Fruit fly (Drosophila melanogaster): Measurements from ENCODE around the gene Cpr78Cc.

The Cpr78Cc gene

dm6 chr3L:21259257-21259656 is 41.1 kb upstream of the Cpr78Cc start (continued):
- TF ChIP-seq Awh (GFP tag; IDR thresholded peaks at IDR 0.05) (0 out of 2 replicates have a peak, but pooled peaks have one; percentile 45), CG17359 (tag; optimal IDR thresholded peaks at IDR 0.05) (peak; percentile 43), wek (GFP tag; optimal IDR thresholded peaks at IDR 0.05) (no peak), CG1603 (tag; optimal IDR thresholded peaks at IDR 0.05) (peak; percentile 57), CG2889 (GFP tag; IDR thresholded peaks at IDR 0.05) (no peak), nmo (GFP tag; optimal IDR thresholded peaks at IDR 0.05) (peak; percentile 11), CG8290 (GFP tag; optimal IDR thresholded peaks at IDR 0.05) (no peak), CG8290 (tag; optimal IDR thresholded peaks at IDR 0.05) (no peak), dimm (GFP tag; IDR thresholded peaks at IDR 0.05) (no peak), crol (GFP tag; IDR thresholded peaks at IDR 0.05) (peak; percentile 32; the same call in 1 of the 2 replicates), phol (tag; optimal IDR thresholded peaks at IDR 0.05) (peak; percentile 26), CG15269 (tag; optimal IDR thresholded peaks at IDR 0.05) (no peak), CG3065 (GFP tag; optimal IDR thresholded peaks at IDR 0.05) (no peak), CG11695 (GFP tag; IDR thresholded peaks at IDR 0.05) (no peak), ewg (GFP tag; optimal IDR thresholded peaks at IDR 0.05) (peak; percentile 32), CG31441 (GFP tag; IDR thresholded peaks at IDR 0.05) (0 out of 2 replicates have a peak, but pooled peaks have one; percentile 14), CG11504 (tag; optimal IDR thresholded peaks at IDR 0.05) (peak; percentile 45), Drgx (GFP tag; IDR thresholded peaks at IDR 0.05) (peak; percentile 41), ATbp (GFP tag; optimal IDR thresholded peaks at IDR 0.05) (peak; percentile 68), CG2678 (tag; optimal IDR thresholded peaks at IDR 0.05) (peak; percentile 18), CG10979 (tag; optimal IDR thresholded peaks at IDR 0.05) (no peak), CG4424 (GFP tag; optimal IDR thresholded peaks at IDR 0.05) (peak; percentile 17), chm (GFP tag; IDR thresholded peaks at IDR 0.05) (0 out of 2 replicates have a peak, but pooled peaks have one; percentile 25), CG30403 (GFP tag; optimal IDR thresholded peaks at IDR 0.05) (no peak), CG34422 (GFP tag; IDR thresholded peaks at IDR 0.05) (no peak), Taf1 (GFP tag; IDR thresholded peaks at IDR 0.05) (no peak), H15 (GFP tag; IDR thresholded peaks at IDR 0.05) (0 out of 3 replicates have a peak, but pooled peaks have one; percentile 7), CG8089 (GFP tag; optimal IDR thresholded peaks at IDR 0.05) (no peak), Xrp1 (GFP tag; IDR thresholded peaks at IDR 0.05) (0 out of 2 replicates have a peak, but pooled peaks have one; percentile 6), ranshi (GFP tag; IDR thresholded peaks at IDR 0.05) (no peak), jumu (GFP tag; optimal IDR thresholded peaks at IDR 0.05) (peak; percentile 3), CG7786 (GFP tag; optimal IDR thresholded peaks at IDR 0.05) (no peak), eve (GFP tag; optimal IDR thresholded peaks at IDR 0.05) (peak in 1 of 2 experiments; percentile 30), bsh (GFP tag; optimal IDR thresholded peaks at IDR 0.05) (peak in 1 of 2 experiments; percentile 29), sc (optimal IDR thresholded peaks at IDR 0.05) (no peak), sc (GFP tag; optimal IDR thresholded peaks at IDR 0.05) (no peak), Gsc (GFP tag; IDR thresholded peaks at IDR 0.05) (no peak), Med (GFP tag) (peak; percentile 62), Fer3 (tag; optimal IDR thresholded peaks at IDR 0.05) (no peak), Pdp1 (GFP tag; optimal IDR thresholded peaks at IDR 0.05) (peak in 1 of 2 experiments; percentile 38), sim (GFP tag; IDR thresholded peaks at IDR 0.05) (no peak), CG4820 (GFP tag; optimal IDR thresholded peaks at IDR 0.05) (no peak), Xbp1 (GFP tag; optimal IDR thresholded peaks at IDR 0.05) (peak; percentile 22), dmrt99B (tag; optimal IDR thresholded peaks at IDR 0.05) (peak; percentile 51), CG10431 (GFP tag; optimal IDR thresholded peaks at IDR 0.05) (peak; percentile 11), run (tag; optimal IDR thresholded peaks at IDR 0.05) (no peak), wor (GFP tag; IDR thresholded peaks at IDR 0.05) (0 out of 2 replicates have a peak, but pooled peaks have one; percentile 14), Atf3 (GFP tag; optimal IDR thresholded peaks at IDR 0.05) (no peak), CG1529 (GFP tag; optimal IDR thresholded peaks at IDR 0.05) (peak; percentile 34), NC2β (GFP tag; optimal IDR thresholded peaks at IDR 0.05) (no peak), bowl (GFP tag; IDR thresholded peaks at IDR 0.05) (no peak), salm (tag; optimal IDR thresholded peaks at IDR 0.05) (no peak)
